Worm (Caenorhabditis elegans): ENCODE data around the gene gsnl-1.

The gsnl-1 gene

ce11 chrV:9526470-9526869 lies 29.6 kb downstream of the gsnl-1 start, which contains the start of gene C50F4.1:
Gene C50F4.1, plus strand, starts transcription at chrV:9526793.
- TF ChIP-seq W03F9.2 (tag; optimal IDR thresholded peaks at IDR 0.05) (no peak), him-1 (tag; optimal IDR thresholded peaks at IDR 0.05) (no peak), dao-5 (tag; optimal IDR thresholded peaks at IDR 0.05) (no peak)

- TF ChIP-seq W03F9.2 (tag; optimal IDR thresholded peaks at IDR 0.05), result no peak
- no peak for TF ChIP-seq dao-5 (tag; optimal IDR thresholded peaks at IDR 0.05)
- no peak for TF ChIP-seq him-1 (tag; optimal IDR thresholded peaks at IDR 0.05)
These were observed 30.5 kb downstream of the gsnl-1 start for ce11 chrV:9527337-9527736.

- TF ChIP-seq W03F9.2 (tag; optimal IDR thresholded peaks at IDR 0.05) (no peak), him-1 (tag; optimal IDR thresholded peaks at IDR 0.05) (no peak), dao-5 (tag; optimal IDR thresholded peaks at IDR 0.05) (no peak)
These were observed 31.1 kb downstream of the gsnl-1 start for ce11 chrV:9527984-9528383.

ce11 chrV:9531477-9531876 lies 34.6 kb downstream of the gsnl-1 start, which contains the start of the genes C50F4.10 and pfk-1.2:
Gene C50F4.10, minus strand, starts transcription at chrV:9531577.
Gene pfk-1.2, plus strand, starts transcription at chrV:9531801.
- TF ChIP-seq dao-5 (tag; optimal IDR thresholded peaks at IDR 0.05), result no peak
- no peak for TF ChIP-seq W03F9.2 (tag; optimal IDR thresholded peaks at IDR 0.05)
- TF ChIP-seq him-1 (tag; optimal IDR thresholded peaks at IDR 0.05), result no peak

- no peak for TF ChIP-seq W03F9.2 (tag; optimal IDR thresholded peaks at IDR 0.05)
- no peak for TF ChIP-seq dao-5 (tag; optimal IDR thresholded peaks at IDR 0.05)
- TF ChIP-seq him-1 (tag; optimal IDR thresholded peaks at IDR 0.05), result no peak
These were observed 37.8 kb downstream of the gsnl-1 start, which contains the start of gene tag-329 for ce11 chrV:9534621-9535020. Gene tag-329, plus strand, starts transcription at chrV:9534921.

ce11 chrV:9536505-9536904 lies 39.7 kb downstream of the gsnl-1 start, which contains the start of gene C50F4.4:
Gene C50F4.4, plus strand, starts transcription at chrV:9536771.
- TF ChIP-seq him-1 (tag; optimal IDR thresholded peaks at IDR 0.05), result peak; percentile 2
- no peak for TF ChIP-seq dao-5 (tag; optimal IDR thresholded peaks at IDR 0.05)

- TF ChIP-seq W03F9.2 (tag; optimal IDR thresholded peaks at IDR 0.05), result no peak
These were observed 42.8 kb downstream of the gsnl-1 start, which contains the start of gene C50F4.12 for ce11 chrV:9539638-9540037. Gene C50F4.12, minus strand, starts transcription at chrV:9539738.

- TF ChIP-seq W03F9.2 (tag; optimal IDR thresholded peaks at IDR 0.05), result no peak
- no peak for TF ChIP-seq him-1 (tag; optimal IDR thresholded peaks at IDR 0.05)
- TF ChIP-seq dao-5 (tag; optimal IDR thresholded peaks at IDR 0.05), result no peak
These were observed 44.7 kb downstream of the gsnl-1 start, which contains the start of gene C50F4.16 for ce11 chrV:9541506-9541905. Gene C50F4.16, minus strand, starts transcription at chrV:9541606.

- TF ChIP-seq dao-5 (tag; optimal IDR thresholded peaks at IDR 0.05) (no peak), W03F9.2 (tag; optimal IDR thresholded peaks at IDR 0.05) (peak; percentile 29), him-1 (tag; optimal IDR thresholded peaks at IDR 0.05) (peak; percentile 44)
These were observed 47.4 kb downstream of the gsnl-1 start, which contains the start of gene mdf-1 for ce11 chrV:9544176-9544632. Gene mdf-1, minus strand, starts transcription at chrV:9544226.

ce11 chrV:9545238-9545709 lies 48.4 kb downstream of the gsnl-1 start, which contains the start of the genes his-35 and his-41:
Gene his-35, minus strand, starts transcription at chrV:9545288.
Gene his-41, plus strand, starts transcription at chrV:9545536.
- TF ChIP-seq him-1 (tag; optimal IDR thresholded peaks at IDR 0.05), result no peak
- TF ChIP-seq dao-5 (tag; optimal IDR thresholded peaks at IDR 0.05), result no peak
- no peak for TF ChIP-seq W03F9.2 (tag; optimal IDR thresholded peaks at IDR 0.05)

- TF ChIP-seq W03F9.2 (tag; optimal IDR thresholded peaks at IDR 0.05), result no peak
- TF ChIP-seq him-1 (tag; optimal IDR thresholded peaks at IDR 0.05), result no peak
- no peak for TF ChIP-seq dao-5 (tag; optimal IDR thresholded peaks at IDR 0.05)
These were observed 49.3 kb downstream of the gsnl-1 start, which contains the start of gene C50F4.6 for ce11 chrV:9546042-9546581. Gene C50F4.6, plus strand, starts transcription at chrV:9546092.

- TF ChIP-seq him-1 (tag; optimal IDR thresholded peaks at IDR 0.05) (peak; percentile 96), W03F9.2 (tag; optimal IDR thresholded peaks at IDR 0.05) (peak; percentile 97), dao-5 (tag; optimal IDR thresholded peaks at IDR 0.05) (peak; percentile 37)
These were observed 50.0 kb downstream of the gsnl-1 start, which contains the start of gene his-37 for ce11 chrV:9546860-9547269. Gene his-37, plus strand, starts transcription at chrV:9547105.

All from whole organism, L4/young adult.